Fruit fly (Drosophila melanogaster) Kc167 (cell line): ENCODE results near the gene CG18428.

Experiments
- Myc ChIP-seq: fragments of >200 bp; optimal IDR thresholded peaks from 2 replicates; lab custom pipeline; 2017; ENCODE audit warnings: missing external identifiers
- psq ChIP-seq: fragments of >200 bp; optimal IDR thresholded peaks from 2 replicates; lab custom pipeline; 2017; ENCODE audit warnings: missing external identifiers

DNA sequence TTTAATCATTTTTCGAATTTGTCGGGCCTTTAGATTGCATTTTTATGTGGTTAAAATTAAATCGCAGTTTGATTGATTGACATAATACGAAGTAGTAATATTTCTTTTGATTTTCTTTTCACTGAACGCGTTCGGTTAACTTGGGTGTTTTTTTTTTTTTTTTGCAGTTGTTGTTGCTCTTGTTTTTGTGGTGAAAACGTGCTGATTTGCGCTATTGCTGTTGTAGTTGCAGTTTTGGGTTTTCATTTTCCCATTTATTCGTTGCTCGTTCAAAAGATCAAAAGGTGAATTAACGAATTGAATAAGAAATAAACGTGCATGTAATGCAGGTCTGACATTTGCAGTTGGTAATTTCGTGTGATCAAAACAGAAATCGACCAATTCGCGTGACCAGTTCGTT, 7.7 kb upstream of the CG18428 start:
- TF ChIP-seq psq (lab: Kevin White, UChicago) (no peak), Myc (lab: Kevin White, UChicago) (no peak)
